Fruit fly (Drosophila melanogaster) whole organism, embryonic: ENCODE data around the gene pes.
A peak's percentile ranks its signal among the peaks of the same experiment; 100 is the strongest.

Experiments used
- Bdp1 ChIP-seq: fragments of 200-800 bp; sonication (Bioruptor generic); optimal IDR thresholded peaks from 3 replicates; lab custom pipeline; 2016; ENCODE audit warnings: missing biosample characterization, missing genetic modification characterization
- Bgb ChIP-seq: fragments of 200-800 bp; sonication (Bioruptor generic); IDR thresholded peaks from 2 replicates; pipeline ENCODE4 v1.3.6; 2022; ENCODE audit warnings: missing biosample characterization, missing genetic modification characterization; ENCODE audit not compliant: partially characterized antibody
- CG11093 ChIP-seq: fragments of 200-800 bp; sonication (Bioruptor generic); IDR thresholded peaks from 3 replicates; pipeline ENCODE4 v1.3.6; 2022; ENCODE audit warnings: missing biosample characterization, missing genetic modification characterization
- CG12769 ChIP-seq: fragments of 200-800 bp; sonication (Bioruptor generic); optimal IDR thresholded peaks from 2 replicates; lab custom pipeline; 2019; ENCODE audit warnings: missing biosample characterization, mild to moderate bottlenecking, missing genetic modification characterization, moderate library complexity
- CG13775 ChIP-seq: fragments of 200-800 bp; sonication (Bioruptor generic); optimal IDR thresholded peaks from 3 replicates; lab custom pipeline; 2017; ENCODE audit warnings: missing biosample characterization, mild to moderate bottlenecking, missing genetic modification characterization
- CG15011 ChIP-seq: fragments of 200-800 bp; sonication (Bioruptor generic); optimal IDR thresholded peaks from 3 replicates; lab custom pipeline; 2018; ENCODE audit warnings: missing biosample characterization, mild to moderate bottlenecking, missing genetic modification characterization
- CG17328 ChIP-seq: fragments of 200-800 bp; sonication (Bioruptor generic); IDR thresholded peaks from 2 replicates; pipeline ENCODE4 v1.3.6; 2022; ENCODE audit warnings: missing biosample characterization, missing genetic modification characterization
- CG18011 ChIP-seq: fragments of 200-800 bp; sonication (Bioruptor generic); optimal IDR thresholded peaks from 2 replicates; lab custom pipeline; 2017; ENCODE audit warnings: missing biosample characterization, missing genetic modification characterization, mild to moderate bottlenecking, moderate library complexity, missing genotype
- CG2678 ChIP-seq: fragments of 200-800 bp; sonication (Bioruptor generic); optimal IDR thresholded peaks from 3 replicates; lab custom pipeline; 2019; ENCODE audit warnings: missing biosample characterization, mild to moderate bottlenecking, missing genetic modification characterization, moderate library complexity
- CG30403 ChIP-seq: fragments of 200-800 bp; sonication (Bioruptor generic); optimal IDR thresholded peaks from 3 replicates; lab custom pipeline; 2016; ENCODE audit warnings: missing biosample characterization, missing genetic modification characterization
- CG4820 ChIP-seq: fragments of 200-800 bp; sonication (Bioruptor generic); optimal IDR thresholded peaks from 3 replicates; lab custom pipeline; 2016; ENCODE audit warnings: missing biosample characterization, missing genetic modification characterization
- CG4854 ChIP-seq: fragments of 200-800 bp; sonication (Bioruptor generic); optimal IDR thresholded peaks from 2 replicates; lab custom pipeline; 2016; ENCODE audit warnings: missing biosample characterization, missing genetic modification characterization, inconsistent platforms
- CG5180 ChIP-seq: fragments of 200-800 bp; sonication (Bioruptor generic); optimal IDR thresholded peaks from 3 replicates; lab custom pipeline; 2017; ENCODE audit warnings: missing biosample characterization, missing genetic modification characterization, mild to moderate bottlenecking, moderate library complexity, missing genetic modification reagents
- CG6765 ChIP-seq: fragments of 200-800 bp; sonication (Bioruptor generic); optimal IDR thresholded peaks from 3 replicates; lab custom pipeline; 2017; ENCODE audit warnings: missing biosample characterization, mild to moderate bottlenecking, missing genetic modification characterization
- CG7987 ChIP-seq: fragments of 200-800 bp; sonication (Bioruptor generic); optimal IDR thresholded peaks from 2 replicates; lab custom pipeline; 2018; ENCODE audit warnings: missing biosample characterization, mild to moderate bottlenecking, missing genetic modification characterization, moderate library complexity
- CG9437 ChIP-seq: fragments of 200-800 bp; sonication (Bioruptor generic); optimal IDR thresholded peaks from 2 replicates; lab custom pipeline; 2018; ENCODE audit warnings: missing biosample characterization, mild to moderate bottlenecking, missing genetic modification characterization
- Camta ChIP-seq: fragments of 200-800 bp; sonication (Bioruptor generic); optimal IDR thresholded peaks from 2 replicates; lab custom pipeline; 2016; ENCODE audit warnings: missing biosample characterization, missing genetic modification characterization
- E2f1 ChIP-seq: fragments of 200-800 bp; sonication (Bioruptor generic); IDR thresholded peaks from 2 replicates; pipeline ENCODE4 v1.3.6; 2022; ENCODE audit warnings: missing biosample characterization, missing genetic modification characterization
- GATAe ChIP-seq: fragments of 200-800 bp; sonication (Bioruptor generic); conservative IDR thresholded peaks from 2 replicates; pipeline ENCODE4 v1.3.6; 2022; ENCODE audit warnings: missing biosample characterization, missing genetic modification characterization
- Gsc ChIP-seq: fragments of 200-800 bp; sonication (Bioruptor generic); IDR thresholded peaks from 2 replicates; pipeline ENCODE4 v1.3.6; 2022; ENCODE audit warnings: missing biosample characterization, missing genetic modification characterization
- HHEX ChIP-seq: fragments of 200-800 bp; sonication (Bioruptor generic); optimal IDR thresholded peaks from 3 replicates; lab custom pipeline; 2017; ENCODE audit warnings: missing biosample characterization, mild to moderate bottlenecking, missing genetic modification characterization, missing genetic modification reagents
- Hr78 ChIP-seq, 2 experiments: fragments of 200-800 bp in 1 of 2; fragments of >200 bp in 1 of 2; sonication (Bioruptor generic) in 1 of 2; optimal IDR thresholded peaks; 2 replicates each; lab custom pipeline; 2017 to 2019; ENCODE audit warnings: missing biosample characterization in 2 of 2, missing genetic modification characterization in 2 of 2, mild to moderate bottlenecking in 1 of 2, moderate library complexity in 1 of 2
- Jarid2 ChIP-seq: fragments of 200-800 bp; sonication (Bioruptor generic); optimal IDR thresholded peaks from 3 replicates; lab custom pipeline; 2017; ENCODE audit warnings: mild to moderate bottlenecking, missing biosample characterization, missing genetic modification reagents, missing genetic modification characterization
- Lhr ChIP-seq: fragments of 200-800 bp; sonication (Bioruptor generic); optimal IDR thresholded peaks from 3 replicates; lab custom pipeline; 2017; ENCODE audit warnings: mild to moderate bottlenecking, missing biosample characterization, missing genetic modification reagents, missing genetic modification characterization
- MTF-1 ChIP-seq: fragments of 200-800 bp; sonication (Bioruptor generic); optimal IDR thresholded peaks from 2 replicates; lab custom pipeline; 2018; ENCODE audit warnings: missing biosample characterization, mild to moderate bottlenecking, missing genetic modification characterization, borderline replicate concordance
- Meics ChIP-seq: fragments of 200-800 bp; sonication (Bioruptor generic); optimal IDR thresholded peaks from 2 replicates; lab custom pipeline; 2017; ENCODE audit warnings: missing biosample characterization, mild to moderate bottlenecking, missing genetic modification characterization
- Nf-YA ChIP-seq: fragments of 200-800 bp; sonication (Bioruptor generic); IDR thresholded peaks from 2 replicates; pipeline ENCODE4 v1.3.6; 2022; ENCODE audit warnings: missing biosample characterization, missing genetic modification characterization
- Oaz ChIP-seq: fragments of 200-800 bp; sonication (Bioruptor generic); IDR thresholded peaks from 2 replicates; pipeline ENCODE4 v1.3.6; 2022; ENCODE audit warnings: missing biosample characterization, missing genetic modification characterization
- Optix ChIP-seq: fragments of 200-800 bp; sonication (Bioruptor generic); IDR thresholded peaks from 3 replicates; pipeline ENCODE4 v1.3.6; 2022; ENCODE audit warnings: missing biosample characterization, missing genetic modification characterization
- Sox100B ChIP-seq: fragments of 200-800 bp; sonication (Bioruptor generic); optimal IDR thresholded peaks from 3 replicates; lab custom pipeline; 2018; ENCODE audit warnings: missing biosample characterization, mild to moderate bottlenecking, missing genetic modification characterization
- Trl ChIP-seq, 3 experiments: fragments of >200 bp in 2 of 3; fragments of 200-800 bp in 1 of 3; sonication (Bioruptor generic) in 1 of 3; optimal IDR thresholded peaks; 2 replicates in 1 of 3; 3 replicates in 2 of 3; lab custom pipeline; 2016 to 2017; ENCODE audit warnings: missing biosample characterization in 1 of 3, missing genetic modification characterization in 1 of 3
- Vsx1 ChIP-seq: fragments of 200-800 bp; sonication (Bioruptor generic); optimal IDR thresholded peaks from 2 replicates; lab custom pipeline; 2017; ENCODE audit warnings: missing biosample characterization, mild to moderate bottlenecking, missing genetic modification characterization, missing genetic modification reagents
- cas ChIP-seq: fragments of 200-800 bp; sonication (Bioruptor generic); IDR thresholded peaks from 2 replicates; pipeline ENCODE4 v1.3.6; 2022; ENCODE audit warnings: missing biosample characterization, missing genetic modification characterization
- caup ChIP-seq: fragments of 200-800 bp; sonication (Bioruptor generic); optimal IDR thresholded peaks from 3 replicates; lab custom pipeline; 2017; ENCODE audit warnings: missing biosample characterization, mild to moderate bottlenecking, missing genetic modification characterization, moderate library complexity; ENCODE audit not compliant: severe bottlenecking
- crc ChIP-seq: fragments of 200-800 bp; sonication (Bioruptor generic); optimal IDR thresholded peaks from 2 replicates; lab custom pipeline; 2016; ENCODE audit warnings: missing biosample characterization, missing genetic modification characterization
- grn ChIP-seq: fragments of 200-800 bp; sonication (Bioruptor generic); optimal IDR thresholded peaks from 3 replicates; lab custom pipeline; 2017; ENCODE audit warnings: missing biosample characterization, missing genetic modification characterization
- gro ChIP-seq: fragments of 200-800 bp; sonication (Bioruptor generic); optimal IDR thresholded peaks from 2 replicates; lab custom pipeline; 2016; ENCODE audit warnings: missing biosample characterization, missing genetic modification characterization
- inv ChIP-seq: fragments of 200-800 bp; sonication (Bioruptor generic); IDR thresholded peaks from 2 replicates; pipeline ENCODE4 v1.3.6; 2022; ENCODE audit warnings: missing biosample characterization, missing genetic modification characterization; ENCODE audit not compliant: partially characterized antibody
- jigr1 ChIP-seq: fragments of 200-800 bp; sonication (Bioruptor generic); IDR thresholded peaks from 3 replicates; pipeline ENCODE4 v1.3.6; 2022; ENCODE audit warnings: missing biosample characterization, missing genetic modification characterization
- jumu ChIP-seq: fragments of 200-800 bp; sonication (Bioruptor generic); optimal IDR thresholded peaks from 3 replicates; lab custom pipeline; 2016; ENCODE audit warnings: missing biosample characterization, missing genetic modification characterization
- mam ChIP-seq: fragments of 200-800 bp; sonication (Bioruptor generic); optimal IDR thresholded peaks from 3 replicates; lab custom pipeline; 2016; ENCODE audit warnings: missing biosample characterization, missing genetic modification characterization
- nerfin-2 ChIP-seq: fragments of 200-800 bp; sonication (Bioruptor generic); IDR thresholded peaks from 2 replicates; pipeline ENCODE4 v1.3.6; 2022; ENCODE audit warnings: missing biosample characterization, missing genetic modification characterization; ENCODE audit not compliant: partially characterized antibody
- oc ChIP-seq: fragments of 200-800 bp; sonication (Bioruptor generic); optimal IDR thresholded peaks from 2 replicates; lab custom pipeline; 2018; ENCODE audit warnings: missing biosample characterization, mild to moderate bottlenecking, missing genetic modification characterization, moderate library complexity
- pum ChIP-seq: fragments of 200-800 bp; sonication (Bioruptor generic); optimal IDR thresholded peaks from 2 replicates; lab custom pipeline; 2016; ENCODE audit warnings: missing biosample characterization, missing genetic modification characterization
- ranshi ChIP-seq: fragments of 200-800 bp; sonication (Bioruptor generic); IDR thresholded peaks from 2 replicates; pipeline ENCODE4 v1.3.6; 2022; ENCODE audit warnings: missing biosample characterization, missing genetic modification characterization
- slp2 ChIP-seq: fragments of 200-800 bp; sonication (Bioruptor generic); optimal IDR thresholded peaks from 2 replicates; lab custom pipeline; 2016; ENCODE audit warnings: missing biosample characterization, missing genetic modification characterization
- so ChIP-seq: fragments of 200-800 bp; sonication (Bioruptor generic); IDR thresholded peaks from 3 replicates; pipeline ENCODE4 v1.3.6; 2022; ENCODE audit warnings: missing biosample characterization, missing genetic modification characterization

pes gene

DNA sequence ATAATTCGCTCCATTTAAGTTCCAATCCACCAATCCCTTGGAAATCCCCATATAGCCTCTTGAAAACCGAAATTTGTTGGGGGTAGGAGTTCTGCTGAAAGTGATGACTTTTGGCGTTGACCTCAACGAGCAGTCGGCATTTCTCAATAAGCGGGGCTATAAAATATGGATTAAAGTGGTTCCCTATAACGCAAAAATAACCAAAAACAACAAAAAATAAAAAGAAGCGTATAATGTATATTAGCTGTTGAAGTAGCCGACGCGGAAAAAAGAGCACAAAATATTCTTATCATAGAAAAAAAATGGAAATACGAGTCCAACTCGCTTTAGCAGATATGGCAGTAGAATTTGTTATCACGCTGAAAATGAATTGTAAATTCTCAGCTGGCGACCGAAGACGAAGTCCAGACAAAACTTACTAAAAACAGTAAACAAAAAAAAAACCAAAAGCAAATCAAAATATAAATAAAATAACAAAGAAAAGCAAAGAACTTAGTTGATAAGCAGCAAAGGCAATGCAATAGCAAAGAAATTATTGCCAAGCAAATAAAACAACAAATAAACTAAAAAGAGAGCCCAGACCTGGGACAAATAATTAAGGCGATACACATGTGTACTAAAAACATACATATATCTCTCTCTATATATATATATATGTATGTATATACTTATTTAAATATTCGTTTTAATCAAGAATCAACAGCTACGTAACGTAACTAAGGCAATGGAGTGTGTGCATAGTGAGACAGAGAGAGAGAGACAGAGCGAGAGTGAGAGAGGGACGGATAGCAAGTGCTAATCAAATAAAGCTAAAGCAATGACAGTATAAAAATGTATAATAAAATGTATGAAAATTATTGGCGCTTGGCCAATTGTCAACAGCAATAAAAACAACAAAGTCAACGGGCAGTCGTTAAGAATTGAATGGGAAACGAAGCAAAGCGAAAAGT is 33.1 kb downstream of the pes start (continued):
- TF ChIP-seq cas (GFP tag; lab: Robert Waterston, UW), result no peak
- peak; percentile 0 for TF ChIP-seq Sox100B (GFP tag; lab: Kevin White, UChicago)
- TF ChIP-seq Optix, result no peak
- peak; percentile 13 for TF ChIP-seq CG18011 (GFP tag; lab: Kevin White, UChicago)
- peak; percentile 47 for TF ChIP-seq MTF-1 (GFP tag; lab: Kevin White, UChicago)
- TF ChIP-seq ranshi (GFP tag; lab: Robert Waterston, UW), result no peak
- TF ChIP-seq so (GFP tag; lab: Robert Waterston, UW), result no peak
- TF ChIP-seq Bgb (GFP tag; lab: Robert Waterston, UW), result no peak
- peak; percentile 7 for TF ChIP-seq CG4854
- no peak for TF ChIP-seq jigr1 (GFP tag; lab: Robert Waterston, UW)
- no peak for TF ChIP-seq CG11093 (GFP tag; lab: Robert Waterston, UW)
- peak; percentile 83 for TF ChIP-seq CG6765
- peak; percentile 75 for TF ChIP-seq CG15011 (GFP tag; lab: Kevin White, UChicago)
- TF ChIP-seq CG30403, result no peak
- TF ChIP-seq HHEX (GFP tag; lab: Kevin White, UChicago), result peak; percentile 70
- peak; percentile 12 for TF ChIP-seq gro (GFP tag; lab: Kevin White, UChicago)
- TF ChIP-seq CG2678, result peak; percentile 79
- TF ChIP-seq Lhr (GFP tag; lab: Kevin White, UChicago), result no peak
- TF ChIP-seq CG5180 (GFP tag; lab: Kevin White, UChicago), result peak; percentile 16
- TF ChIP-seq pum (GFP tag; lab: Kevin White, UChicago), result no peak
- TF ChIP-seq Hr78 (GFP tag; optimal IDR thresholded peaks at IDR 0.05; lab: Kevin White, UChicago), result no peak
- TF ChIP-seq CG9437 (GFP tag; lab: Kevin White, UChicago), result peak; percentile 83
- TF ChIP-seq Oaz (GFP tag; lab: Robert Waterston, UW), result no peak
- TF ChIP-seq oc (tag; lab: Kevin White, UChicago), result no peak
- no peak for TF ChIP-seq slp2 (GFP tag; lab: Kevin White, UChicago)
- peak; percentile 78 for TF ChIP-seq Meics (GFP tag; lab: Kevin White, UChicago)
- no peak for TF ChIP-seq nerfin-2
- TF ChIP-seq GATAe (GFP tag; lab: Robert Waterston, UW), result no peak
- TF ChIP-seq jumu (GFP tag; lab: Kevin White, UChicago), result no peak
- peak; percentile 90 for TF ChIP-seq CG7987 (GFP tag; lab: Kevin White, UChicago)
- no peak for TF ChIP-seq mam (GFP tag; lab: Kevin White, UChicago)
- TF ChIP-seq Gsc (GFP tag; lab: Robert Waterston, UW), result no peak
- TF ChIP-seq CG4820 (GFP tag; lab: Kevin White, UChicago), result no peak
- peak; percentile 31 for TF ChIP-seq CG12769 (tag; lab: Kevin White, UChicago)
- peak; percentile 65 for TF ChIP-seq Vsx1 (GFP tag; lab: Kevin White, UChicago)
- no peak for TF ChIP-seq CG13775 (GFP tag; lab: Kevin White, UChicago)
- TF ChIP-seq E2f1 (GFP tag; lab: Robert Waterston, UW), result peak; percentile 37; the same call in 1 of the 2 replicates
- TF ChIP-seq Jarid2, result peak; percentile 30
- peak; percentile 68 for TF ChIP-seq caup (GFP tag; lab: Kevin White, UChicago)
- TF ChIP-seq crc (GFP tag; lab: Kevin White, UChicago), result no peak
- no peak for TF ChIP-seq inv (GFP tag; lab: Robert Waterston, UW)
- TF ChIP-seq Nf-YA (GFP tag; lab: Robert Waterston, UW), result no peak
- TF ChIP-seq grn (GFP tag; lab: Kevin White, UChicago), result peak; percentile 6
- TF ChIP-seq Trl (optimal IDR thresholded peaks at IDR 0.05; lab: Kevin White, UChicago), result peak in 1 of 2 experiments; percentile 20
- TF ChIP-seq Trl (GFP tag; optimal IDR thresholded peaks at IDR 0.05; lab: Kevin White, UChicago), result no peak
- no peak for TF ChIP-seq Bdp1 (GFP tag; lab: Kevin White, UChicago)
- no peak for TF ChIP-seq CG17328 (GFP tag; lab: Robert Waterston, UW)
- no peak for TF ChIP-seq Camta
